Worm (Caenorhabditis elegans) whole organism, L3 larva: ENCODE data around the gene C05D11.1.

Experiments used
- R02D3.7 ChIP-seq: fragments of 150-350 bp; optimal IDR thresholded peaks from 2 replicates; lab custom pipeline; 2014; ENCODE audit warnings: missing biosample characterization, missing genetic modification characterization
- ZK546.5 ChIP-seq: sonication (generic microtip); optimal IDR thresholded peaks from 2 replicates; lab custom pipeline; 2017; ENCODE audit warnings: missing biosample characterization, missing genetic modification characterization
- aly-2 ChIP-seq: fragments of 150-350 bp; optimal IDR thresholded peaks from 2 replicates; lab custom pipeline; 2014; ENCODE audit warnings: missing biosample characterization, missing genetic modification characterization
- ama-1 ChIP-seq: fragments of 150-350 bp; optimal IDR thresholded peaks from 2 replicates; lab custom pipeline; 2018
- ceh-28 ChIP-seq: fragments of 150-350 bp; optimal IDR thresholded peaks from 2 replicates; lab custom pipeline; 2014; ENCODE audit warnings: missing biosample characterization, missing genetic modification reagents, missing genetic modification characterization
- ceh-82 ChIP-seq: fragments of 150-350 bp; optimal IDR thresholded peaks from 2 replicates; lab custom pipeline; 2014; ENCODE audit warnings: missing biosample characterization, missing genetic modification characterization
- ceh-9 ChIP-seq: sonication (generic microtip); optimal IDR thresholded peaks from 2 replicates; lab custom pipeline; 2018; ENCODE audit warnings: missing biosample characterization, missing genetic modification characterization
- daf-12 ChIP-seq: fragments of 150-350 bp; optimal IDR thresholded peaks from 2 replicates; lab custom pipeline; 2014; ENCODE audit warnings: missing biosample characterization, missing genetic modification reagents, missing genetic modification characterization
- egl-27 ChIP-seq: sonication (generic microtip); optimal IDR thresholded peaks from 4 replicates; lab custom pipeline; 2017; ENCODE audit warnings: missing biosample characterization, missing genetic modification reagents, missing genetic modification characterization
- egl-5 ChIP-seq: fragments of 150-350 bp; optimal IDR thresholded peaks from 2 replicates; lab custom pipeline; 2017; ENCODE audit warnings: missing biosample characterization, missing genetic modification reagents, missing genetic modification characterization, inconsistent platforms
- elt-1 ChIP-seq: fragments of 150-350 bp; optimal IDR thresholded peaks from 2 replicates; lab custom pipeline; 2014; ENCODE audit warnings: missing biosample characterization, missing genetic modification characterization
- elt-2 ChIP-seq: sonication (generic microtip); optimal IDR thresholded peaks from 2 replicates; lab custom pipeline; 2016; ENCODE audit warnings: missing genetic modification reagents, mild to moderate bottlenecking, missing genetic modification characterization, missing compliant biosample characterization
- elt-3 ChIP-seq, 3 experiments: fragments of 150-350 bp in 1 of 3; sonication (generic microtip) in 2 of 3; optimal IDR thresholded peaks; 2 replicates in 2 of 3; 4 replicates in 1 of 3; lab custom pipeline; 2014 to 2017; ENCODE audit warnings: missing biosample characterization in 3 of 3, missing genetic modification characterization in 3 of 3
- eor-1 ChIP-seq, 2 experiments: fragments of 150-350 bp; optimal IDR thresholded peaks; 2 replicates each; lab custom pipeline; 2014 to 2018; ENCODE audit warnings: missing biosample characterization in 2 of 2, missing genetic modification characterization in 2 of 2
- fkh-10 ChIP-seq: sonication (generic microtip); optimal IDR thresholded peaks from 2 replicates; lab custom pipeline; 2017; ENCODE audit warnings: missing biosample characterization, missing genetic modification reagents, missing genetic modification characterization
- fos-1 ChIP-seq: fragments of 150-350 bp; optimal IDR thresholded peaks from 2 replicates; lab custom pipeline; 2014; ENCODE audit warnings: missing biosample characterization, missing genetic modification characterization
- hmg-11 ChIP-seq: sonication (generic microtip); optimal IDR thresholded peaks from 2 replicates; lab custom pipeline; 2016; ENCODE audit warnings: missing genetic modification characterization, missing compliant biosample characterization
- jun-1 ChIP-seq: fragments of 150-350 bp; optimal IDR thresholded peaks from 2 replicates; lab custom pipeline; 2014; ENCODE audit warnings: missing biosample characterization, missing genetic modification reagents, missing genetic modification characterization
- lin-15B ChIP-seq: fragments of 150-350 bp; optimal IDR thresholded peaks from 2 replicates; lab custom pipeline; 2014; ENCODE audit warnings: missing biosample characterization, missing genetic modification characterization
- lin-39 ChIP-seq: fragments of 150-350 bp; optimal IDR thresholded peaks from 2 replicates; lab custom pipeline; 2018; ENCODE audit warnings: missing biosample characterization, missing genetic modification reagents, missing genetic modification characterization
- lsy-12 ChIP-seq: sonication (generic microtip); optimal IDR thresholded peaks from 2 replicates; lab custom pipeline; 2016; ENCODE audit warnings: mild to moderate bottlenecking, missing genetic modification characterization, missing compliant biosample characterization
- mdl-1 ChIP-seq: fragments of 150-350 bp; optimal IDR thresholded peaks from 2 replicates; lab custom pipeline; 2014; ENCODE audit warnings: missing biosample characterization, missing genetic modification characterization
- mml-1 ChIP-seq: fragments of 150-350 bp; sonication (generic microtip); optimal IDR thresholded peaks from 3 replicates; lab custom pipeline; 2014; ENCODE audit warnings: missing biosample characterization, missing genetic modification characterization
- nfya-1 ChIP-seq: sonication (generic microtip); optimal IDR thresholded peaks from 2 replicates; lab custom pipeline; 2017; ENCODE audit warnings: missing genetic modification characterization, mild to moderate bottlenecking, missing compliant biosample characterization, antibody characterized with exemption, moderate library complexity; ENCODE audit not compliant: insufficient read depth
- nhr-11 ChIP-seq: fragments of 150-350 bp; optimal IDR thresholded peaks from 2 replicates; lab custom pipeline; 2014; ENCODE audit warnings: missing biosample characterization, missing genetic modification characterization
- nhr-12 ChIP-seq: fragments of 150-350 bp; optimal IDR thresholded peaks from 2 replicates; lab custom pipeline; 2014; ENCODE audit warnings: missing biosample characterization, missing genetic modification characterization
- nhr-23 ChIP-seq: fragments of 150-350 bp; optimal IDR thresholded peaks from 2 replicates; lab custom pipeline; 2014; ENCODE audit warnings: missing biosample characterization, missing genetic modification reagents, missing genetic modification characterization
- nhr-25 ChIP-seq: sonication (generic microtip); optimal IDR thresholded peaks from 2 replicates; lab custom pipeline; 2017; ENCODE audit warnings: missing biosample characterization, missing genetic modification characterization
- nhr-28 ChIP-seq: fragments of 150-350 bp; optimal IDR thresholded peaks from 2 replicates; lab custom pipeline; 2014; ENCODE audit warnings: missing biosample characterization, missing genetic modification characterization
- nhr-43 ChIP-seq: sonication (generic microtip); optimal IDR thresholded peaks from 2 replicates; lab custom pipeline; 2016; ENCODE audit warnings: mild to moderate bottlenecking, missing genetic modification characterization, missing compliant biosample characterization; ENCODE audit not compliant: poor library complexity, severe bottlenecking
- nhr-76 ChIP-seq: fragments of 150-350 bp; sonication (generic microtip); optimal IDR thresholded peaks from 5 replicates; lab custom pipeline; 2014; ENCODE audit warnings: missing biosample characterization, missing genetic modification characterization
- nhr-77 ChIP-seq: fragments of 150-350 bp; optimal IDR thresholded peaks from 2 replicates; lab custom pipeline; 2014; ENCODE audit warnings: missing biosample characterization, missing genetic modification characterization
- pha-4 ChIP-seq: fragments of 150-350 bp; optimal IDR thresholded peaks from 2 replicates; lab custom pipeline; 2014; ENCODE audit warnings: missing biosample characterization, missing genetic modification reagents, missing genetic modification characterization
- pqm-1 ChIP-seq: fragments of 150-350 bp; optimal IDR thresholded peaks from 2 replicates; lab custom pipeline; 2017; ENCODE audit warnings: missing biosample characterization, missing genetic modification characterization, inconsistent platforms
- sea-2 ChIP-seq: fragments of 150-350 bp; sonication (generic microtip); optimal IDR thresholded peaks from 4 replicates; lab custom pipeline; 2014; ENCODE audit warnings: missing biosample characterization, missing genetic modification reagents, missing genetic modification characterization
- snpc-4 ChIP-seq: fragments of 150-350 bp; optimal IDR thresholded peaks from 2 replicates; lab custom pipeline; 2014; ENCODE audit warnings: missing biosample characterization, missing genetic modification characterization
- tbx-2 ChIP-seq: sonication (generic microtip); optimal IDR thresholded peaks from 2 replicates; lab custom pipeline; 2016; ENCODE audit warnings: mild to moderate bottlenecking, missing genetic modification characterization, missing compliant biosample characterization
- unc-39 ChIP-seq: sonication (generic microtip); optimal IDR thresholded peaks from 4 replicates; lab custom pipeline; 2017; ENCODE audit warnings: missing biosample characterization, missing genetic modification characterization
- unc-62 ChIP-seq: fragments of 150-350 bp; sonication (generic microtip); optimal IDR thresholded peaks from 4 replicates; lab custom pipeline; 2014; ENCODE audit warnings: missing biosample characterization, missing genetic modification reagents, missing genetic modification characterization
- zag-1 ChIP-seq: fragments of 150-350 bp; optimal IDR thresholded peaks from 2 replicates; lab custom pipeline; 2014; ENCODE audit warnings: missing biosample characterization, missing genetic modification characterization
- ztf-11 ChIP-seq: fragments of 150-350 bp; optimal IDR thresholded peaks from 2 replicates; lab custom pipeline; 2014; ENCODE audit warnings: missing biosample characterization, missing genetic modification characterization

The C05D11.1 gene

DNA sequence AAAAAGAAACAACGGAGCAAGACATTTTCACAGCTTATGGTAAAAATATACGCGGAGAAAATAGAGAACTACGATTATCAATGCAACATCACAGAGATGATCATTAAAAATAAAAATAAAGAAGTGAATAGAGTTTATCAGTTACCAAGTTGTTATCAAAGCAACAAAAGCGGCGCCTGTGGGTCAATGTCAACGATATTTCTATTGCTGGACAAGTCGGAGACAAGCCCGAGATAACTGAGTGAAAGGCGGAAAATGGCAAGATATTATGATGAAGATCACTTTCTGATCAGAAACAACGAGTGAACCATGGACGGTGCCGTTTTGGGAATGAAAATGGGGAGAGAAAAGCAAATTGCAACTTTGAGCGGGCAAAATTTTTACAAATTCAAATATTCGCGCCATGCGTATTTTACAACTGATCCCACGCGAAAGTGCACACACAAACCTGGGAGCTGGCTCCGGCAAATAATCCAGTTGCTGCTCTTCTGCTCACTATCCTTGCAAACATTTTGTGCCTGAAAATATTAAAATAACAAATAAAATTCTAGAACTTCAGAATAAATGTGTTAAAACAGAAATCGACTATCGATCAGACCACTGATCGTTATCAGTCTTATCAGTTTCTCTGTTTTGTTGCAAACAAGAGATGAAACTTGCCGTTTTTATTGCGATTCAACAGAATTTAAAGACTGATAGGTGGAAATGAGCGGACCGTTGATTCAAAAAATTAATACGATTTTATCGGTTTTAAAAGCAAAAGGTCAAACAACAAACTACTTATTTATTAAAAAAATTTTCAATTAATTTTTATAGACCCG is 6.1 kb downstream of the C05D11.1 start, which contains the start of gene mel-32:
Gene mel-32, minus strand, starts transcription at position 696 of the 821 bp plus-strand sequence.
- TF ChIP-seq ceh-28 (tag; lab: Kevin White, UChicago) (peak; percentile 15), pha-4 (tag; lab: Kevin White, UChicago) (peak; percentile 48), lin-15B (tag; lab: Kevin White, UChicago) (peak; percentile 16), ztf-11 (tag; lab: Kevin White, UChicago) (no peak), sea-2 (GFP tag; lab: Kevin White, UChicago) (no peak), ama-1 (lab: Kevin White, UChicago) (peak; percentile 22), zag-1 (tag; lab: Kevin White, UChicago) (no peak), elt-2 (tag; lab: Kevin White, UChicago) (peak; percentile 84), nhr-23 (tag; lab: Kevin White, UChicago) (no peak), pqm-1 (tag; lab: Kevin White, UChicago) (peak; percentile 67), elt-3 (tag; optimal IDR thresholded peaks at IDR 0.05; lab: Kevin White, UChicago) (no peak)

DNA sequence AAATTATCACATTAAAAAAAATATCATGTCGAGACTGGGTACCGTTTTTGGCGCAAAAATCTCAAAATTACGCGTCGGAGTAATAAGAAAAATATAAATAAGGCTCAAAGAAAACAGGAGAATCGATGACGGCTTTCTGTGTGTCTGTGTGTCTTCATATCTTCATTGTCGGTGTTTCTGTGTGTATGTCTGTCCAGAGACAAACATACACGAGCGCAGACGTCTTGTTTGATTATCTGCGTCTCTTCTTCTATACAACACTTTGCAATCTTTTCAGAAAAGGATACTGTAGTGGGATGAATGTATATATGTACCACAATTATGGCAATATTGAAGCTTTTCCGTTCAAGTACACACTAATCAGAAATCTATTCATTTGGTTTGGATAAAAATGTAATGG is 7.9 kb downstream of the C05D11.1 start, which contains the start of gene C05D11.13:
Gene C05D11.13, minus strand, starts transcription at position 252 of the 400 bp plus-strand sequence.
- TF ChIP-seq ZK546.5 (tag; lab: Kevin White, UChicago) (no peak), nhr-25 (tag; lab: Kevin White, UChicago) (peak; percentile 45), nhr-23 (tag; lab: Kevin White, UChicago) (peak; percentile 65), ceh-82 (tag; lab: Kevin White, UChicago) (no peak), nhr-12 (tag; lab: Kevin White, UChicago) (no peak), ama-1 (lab: Kevin White, UChicago) (peak; percentile 77), snpc-4 (tag; lab: Kevin White, UChicago) (peak; percentile 50), hmg-11 (tag; lab: Kevin White, UChicago) (peak; percentile 67), lin-39 (tag; lab: Kevin White, UChicago) (peak; percentile 26), elt-2 (tag; lab: Kevin White, UChicago) (peak; percentile 64), pqm-1 (tag; lab: Kevin White, UChicago) (peak; percentile 33), tbx-2 (tag; lab: Kevin White, UChicago) (peak; percentile 14), pha-4 (tag; lab: Kevin White, UChicago) (peak; percentile 86), nfya-1 (peak; percentile 78), nhr-43 (tag; lab: Kevin White, UChicago) (peak; percentile 76), daf-12 (no peak), lin-15B (tag; lab: Kevin White, UChicago) (peak; percentile 2)

DNA sequence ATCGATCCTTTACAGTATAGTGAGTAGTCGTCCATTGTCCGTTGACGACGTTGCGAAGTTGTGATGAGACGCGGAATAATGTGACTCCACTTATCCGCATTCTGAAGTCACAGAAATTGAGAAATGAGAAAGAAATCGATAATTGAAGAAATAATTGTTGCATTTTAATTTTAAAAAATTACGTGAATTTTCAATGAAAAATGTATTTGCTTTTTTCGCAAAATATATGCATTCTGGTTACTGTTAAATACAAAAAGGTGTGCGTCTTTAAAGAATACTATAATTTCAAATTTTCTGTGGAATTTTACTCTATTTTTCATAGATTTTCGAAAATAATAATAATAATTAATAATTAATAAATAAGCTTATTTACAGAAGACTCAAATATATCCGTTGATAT is 10.4 kb downstream of the C05D11.1 start, which contains the start of gene let-721:
Gene let-721, minus strand, starts transcription at position 101 of the 400 bp plus-strand sequence.
- TF ChIP-seq R02D3.7 (tag; lab: Kevin White, UChicago) (no peak), mdl-1 (no peak), ceh-9 (tag; lab: Kevin White, UChicago) (no peak), nhr-77 (no peak), nhr-43 (tag; lab: Kevin White, UChicago) (no peak), eor-1 (tag; optimal IDR thresholded peaks at IDR 0.05; lab: Kevin White, UChicago) (no peak), lsy-12 (tag; lab: Kevin White, UChicago) (no peak)

- no peak for TF ChIP-seq R02D3.7 (tag; lab: Kevin White, UChicago)
- no peak for TF ChIP-seq unc-39 (tag; lab: Kevin White, UChicago)
- peak; percentile 58 for TF ChIP-seq nfya-1
- TF ChIP-seq unc-62 (GFP tag; lab: Kevin White, UChicago) = no peak
- no peak for TF ChIP-seq fkh-10 (GFP tag; lab: Kevin White, UChicago)
- TF ChIP-seq eor-1 (tag; optimal IDR thresholded peaks at IDR 0.05; lab: Kevin White, UChicago) = no peak
- no peak for TF ChIP-seq mml-1 (tag; lab: Kevin White, UChicago)
- peak; percentile 43 for TF ChIP-seq hmg-11 (tag; lab: Kevin White, UChicago)
- no peak for TF ChIP-seq tbx-2 (tag; lab: Kevin White, UChicago)
- peak; percentile 57 for TF ChIP-seq nhr-23 (tag; lab: Kevin White, UChicago)
- TF ChIP-seq pqm-1 (tag; lab: Kevin White, UChicago) = peak; percentile 60
- TF ChIP-seq egl-27 = no peak
- no peak for TF ChIP-seq nhr-76 (tag; lab: Kevin White, UChicago)
- no peak for TF ChIP-seq ceh-82 (tag; lab: Kevin White, UChicago)
- peak; percentile 58 for TF ChIP-seq nhr-25 (tag; lab: Kevin White, UChicago)
- no peak for TF ChIP-seq fos-1 (tag; lab: Kevin White, UChicago)
- no peak for TF ChIP-seq elt-1 (tag; lab: Kevin White, UChicago)
- peak; percentile 53 for TF ChIP-seq mdl-1
- TF ChIP-seq snpc-4 (tag; lab: Kevin White, UChicago) = peak; percentile 32
- TF ChIP-seq nhr-77 = no peak
- peak; percentile 62 for TF ChIP-seq lsy-12 (tag; lab: Kevin White, UChicago)
- no peak for TF ChIP-seq zag-1 (tag; lab: Kevin White, UChicago)
- no peak for TF ChIP-seq ztf-11 (tag; lab: Kevin White, UChicago)
- no peak for TF ChIP-seq aly-2 (tag; lab: Kevin White, UChicago)
- peak; percentile 9 for TF ChIP-seq jun-1 (tag; lab: Kevin White, UChicago)
- no peak for TF ChIP-seq egl-5 (tag; lab: Kevin White, UChicago)
- peak; percentile 40 for TF ChIP-seq nhr-11 (tag; lab: Kevin White, UChicago)
- peak; percentile 81 for TF ChIP-seq nhr-43 (tag; lab: Kevin White, UChicago)
- TF ChIP-seq lin-15B (tag; lab: Kevin White, UChicago) = no peak
- no peak for TF ChIP-seq nhr-28
- no peak for TF ChIP-seq elt-3 (tag; optimal IDR thresholded peaks at IDR 0.05; lab: Kevin White, UChicago)
Measured at ce11 chrIII:6447521-6447920, 11.1 kb downstream of the C05D11.1 start.
